Worm (Caenorhabditis elegans) whole organism, early embryonic: ENCODE results near the gene C15B12.2.

Experiments
- B0310.2 ChIP-seq: sonication (generic microtip); optimal IDR thresholded peaks from 2 replicates; lab custom pipeline; 2016; ENCODE audit warnings: mild to moderate bottlenecking, missing genetic modification characterization, missing compliant biosample characterization
- F13C5.2 ChIP-seq: sonication (generic microtip); optimal IDR thresholded peaks from 2 replicates; lab custom pipeline; 2017; ENCODE audit warnings: mild to moderate bottlenecking, missing genetic modification characterization, inconsistent platforms, missing compliant biosample characterization
- aly-1 ChIP-seq: sonication (generic microtip); optimal IDR thresholded peaks from 2 replicates; lab custom pipeline; 2016; ENCODE audit warnings: missing genetic modification characterization, missing compliant biosample characterization
- ama-1 ChIP-seq: fragments of 150-350 bp; optimal IDR thresholded peaks from 2 replicates; lab custom pipeline; 2014
- ceh-13 ChIP-seq: fragments of 200-800 bp; sonication (Bioruptor generic); optimal IDR thresholded peaks from 2 replicates; lab custom pipeline; 2018; ENCODE audit warnings: mild to moderate bottlenecking, missing genetic modification characterization, missing compliant biosample characterization
- ceh-36 ChIP-seq: sonication (generic microtip); optimal IDR thresholded peaks from 2 replicates; lab custom pipeline; 2016; ENCODE audit warnings: missing genetic modification characterization, inconsistent platforms, missing compliant biosample characterization
- ets-7 ChIP-seq: sonication (generic microtip); optimal IDR thresholded peaks from 2 replicates; lab custom pipeline; 2016; ENCODE audit warnings: missing genotype, missing genetic modification characterization, missing compliant biosample characterization
- flt-1 ChIP-seq: fragments of 200-800 bp; sonication (Bioruptor generic); IDR thresholded peaks from 2 replicates; pipeline ENCODE4 v1.3.6; 2022; ENCODE audit warnings: missing genetic modification characterization, missing compliant biosample characterization
- hmbx-1 ChIP-seq: sonication (generic microtip); optimal IDR thresholded peaks from 2 replicates; lab custom pipeline; 2016; ENCODE audit warnings: mild to moderate bottlenecking, missing genetic modification characterization, missing compliant biosample characterization
- hmg-4 ChIP-seq: fragments of 200-800 bp; sonication (Bioruptor generic); optimal IDR thresholded peaks from 2 replicates; lab custom pipeline; 2018; ENCODE audit warnings: mild to moderate bottlenecking, missing genetic modification characterization, missing compliant biosample characterization
- hnd-1 ChIP-seq: sonication (generic microtip); optimal IDR thresholded peaks from 2 replicates; lab custom pipeline; 2016; ENCODE audit warnings: missing genetic modification characterization, missing compliant biosample characterization
- pes-1 ChIP-seq: fragments of 200-800 bp; sonication (Bioruptor generic); IDR thresholded peaks from 2 replicates; pipeline ENCODE4 v1.3.6; 2022; ENCODE audit warnings: missing genetic modification reagents, missing genetic modification characterization, missing compliant biosample characterization
- scrt-1 ChIP-seq: fragments of 200-800 bp; sonication (Bioruptor generic); IDR thresholded peaks from 2 replicates; pipeline ENCODE4 v1.3.6; 2022; ENCODE audit warnings: missing genetic modification characterization, missing compliant biosample characterization
- sea-1 ChIP-seq: fragments of 200-800 bp; sonication (Bioruptor generic); conservative IDR thresholded peaks from 2 replicates; pipeline ENCODE4 v1.3.6; 2022; ENCODE audit warnings: missing genetic modification characterization, missing compliant biosample characterization
- tbx-11 ChIP-seq: fragments of 200-800 bp; sonication (Bioruptor generic); IDR thresholded peaks from 2 replicates; pipeline ENCODE4 v1.3.6; 2022; ENCODE audit warnings: missing genetic modification characterization, missing compliant biosample characterization
- tbx-37 ChIP-seq: fragments of 200-800 bp; sonication (Bioruptor generic); conservative IDR thresholded peaks from 2 replicates; pipeline ENCODE4 v1.3.6; 2022; ENCODE audit warnings: missing genetic modification reagents, missing genetic modification characterization, missing compliant biosample characterization
- tra-4 ChIP-seq: sonication (generic microtip); optimal IDR thresholded peaks from 2 replicates; lab custom pipeline; 2017; ENCODE audit warnings: missing genetic modification characterization, missing compliant biosample characterization

C15B12.2 gene

DNA sequence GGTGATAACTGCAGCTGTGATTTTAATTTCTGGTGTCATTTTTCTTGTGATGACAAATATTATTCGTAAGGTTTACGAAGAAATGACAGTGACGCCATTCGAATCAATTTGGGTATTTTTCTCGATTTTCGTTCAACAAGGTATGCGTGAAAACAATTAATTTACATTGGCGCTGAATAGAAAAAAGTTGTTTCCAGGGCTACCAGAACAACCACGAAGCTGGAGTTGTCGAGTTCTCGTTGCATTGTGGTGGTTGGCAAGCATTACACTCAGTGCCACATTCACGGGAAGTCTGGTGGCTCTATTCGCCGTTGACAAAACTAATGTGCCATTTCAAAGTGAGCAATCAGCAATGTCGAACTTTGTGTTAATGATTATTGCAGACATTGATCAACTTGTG, 44.5 kb downstream of the C15B12.2 start:
- TF ChIP-seq hmg-4 (GFP tag; lab: Kevin White, UChicago) (no peak), F13C5.2 (tag; lab: Kevin White, UChicago) (no peak), flt-1 (GFP tag; lab: Robert Waterston, UW) (no peak), ama-1 (lab: Kevin White, UChicago) (no peak), tra-4 (no peak), ets-7 (tag; lab: Kevin White, UChicago) (no peak), sea-1 (no peak), B0310.2 (tag; lab: Kevin White, UChicago) (no peak), tbx-37 (no peak), hnd-1 (no peak), scrt-1 (no peak)

DNA sequence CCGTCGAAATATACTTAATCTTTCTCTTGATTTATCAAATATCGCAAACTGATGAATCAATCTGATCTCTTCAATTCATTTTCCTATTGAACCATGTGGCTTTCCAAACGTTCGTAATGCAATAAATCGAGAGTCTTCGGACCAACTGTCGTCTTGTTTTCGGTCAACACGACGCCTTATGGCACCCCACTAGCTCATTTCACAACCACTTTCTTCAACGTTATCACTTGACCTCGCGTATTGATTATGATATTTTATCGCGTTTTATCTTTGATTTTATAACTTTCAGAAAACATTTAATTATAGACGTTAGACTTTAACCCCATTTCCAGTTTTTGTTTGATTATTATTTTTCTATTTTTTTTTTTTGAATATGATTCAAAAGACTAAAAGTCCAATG, 46.6 kb downstream of the C15B12.2 start:
- no peak for TF ChIP-seq scrt-1
- no peak for TF ChIP-seq pes-1 (GFP tag; lab: Robert Waterston, UW)
- TF ChIP-seq tra-4, result no peak
- no peak for TF ChIP-seq tbx-37
- TF ChIP-seq tbx-11 (GFP tag; lab: Robert Waterston, UW), result no peak
- TF ChIP-seq sea-1, result no peak
- TF ChIP-seq hmbx-1 (tag; lab: Kevin White, UChicago), result no peak

DNA sequence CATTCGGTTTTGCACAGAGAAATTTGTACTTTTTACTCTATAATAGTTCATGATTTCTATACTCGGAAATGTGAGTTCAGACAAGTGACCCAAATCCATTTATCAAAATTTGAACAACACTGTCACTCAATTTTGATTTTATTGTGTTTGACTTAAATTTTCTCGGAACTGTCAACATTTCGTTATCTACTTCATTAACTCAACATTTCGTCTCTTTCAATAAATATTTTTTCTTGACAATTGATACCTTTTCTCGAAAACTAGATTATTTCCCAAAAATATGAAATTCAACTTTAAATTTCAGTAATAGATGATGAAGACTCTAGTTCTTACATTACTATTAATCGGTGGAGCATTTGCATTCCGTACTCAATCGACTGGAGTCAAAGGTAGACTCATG, 47.4 kb downstream of the C15B12.2 start, which contains the start of gene ttr-36:
TSS of gene ttr-36 (plus strand) at position 301 of the 400 bp plus-strand sequence.
- TF ChIP-seq F13C5.2 (tag; lab: Kevin White, UChicago) (no peak), hmbx-1 (tag; lab: Kevin White, UChicago) (no peak), tbx-11 (GFP tag; lab: Robert Waterston, UW) (no peak), sea-1 (no peak), ceh-36 (tag; lab: Kevin White, UChicago) (no peak), scrt-1 (no peak), ceh-13 (no peak), pes-1 (GFP tag; lab: Robert Waterston, UW) (no peak), ets-7 (tag; lab: Kevin White, UChicago) (no peak), B0310.2 (tag; lab: Kevin White, UChicago) (no peak), tra-4 (no peak)

DNA sequence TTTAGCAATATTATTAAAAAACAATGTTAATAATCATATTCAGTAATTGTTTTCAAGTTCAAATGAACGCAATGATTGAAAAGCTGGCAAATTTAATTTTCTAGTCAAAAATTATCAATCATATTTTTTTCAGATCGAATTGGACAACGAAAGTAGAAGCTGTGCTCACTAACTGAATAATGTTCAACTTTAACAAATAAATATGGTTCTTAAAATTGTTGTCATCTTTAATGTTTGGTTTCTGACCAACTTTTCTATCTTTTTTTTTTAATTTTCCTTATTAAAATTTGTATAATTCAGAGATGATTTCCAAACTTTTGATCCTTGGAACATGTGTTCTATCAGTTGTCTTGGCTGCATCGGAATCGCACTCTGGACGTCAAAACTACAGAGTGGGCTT, 48.8 kb downstream of the C15B12.2 start, which contains the start of gene ttr-35:
TSS of gene ttr-35 (plus strand) at position 301 of the 400 bp plus-strand sequence.
- no peak for TF ChIP-seq ceh-13
- TF ChIP-seq pes-1 (GFP tag; lab: Robert Waterston, UW), result no peak
- TF ChIP-seq ets-7 (tag; lab: Kevin White, UChicago), result no peak
- TF ChIP-seq aly-1 (tag; lab: Kevin White, UChicago), result no peak
- no peak for TF ChIP-seq sea-1
- TF ChIP-seq tbx-11 (GFP tag; lab: Robert Waterston, UW), result no peak
- no peak for TF ChIP-seq scrt-1
- no peak for TF ChIP-seq B0310.2 (tag; lab: Kevin White, UChicago)
- TF ChIP-seq flt-1 (GFP tag; lab: Robert Waterston, UW), result no peak
- TF ChIP-seq hnd-1, result no peak
- TF ChIP-seq tbx-37, result no peak
- TF ChIP-seq hmg-4 (GFP tag; lab: Kevin White, UChicago), result no peak
- no peak for TF ChIP-seq ceh-36 (tag; lab: Kevin White, UChicago)
- no peak for TF ChIP-seq ama-1 (lab: Kevin White, UChicago)
- no peak for TF ChIP-seq hmbx-1 (tag; lab: Kevin White, UChicago)
- TF ChIP-seq F13C5.2 (tag; lab: Kevin White, UChicago), result no peak
- TF ChIP-seq tra-4, result no peak

DNA sequence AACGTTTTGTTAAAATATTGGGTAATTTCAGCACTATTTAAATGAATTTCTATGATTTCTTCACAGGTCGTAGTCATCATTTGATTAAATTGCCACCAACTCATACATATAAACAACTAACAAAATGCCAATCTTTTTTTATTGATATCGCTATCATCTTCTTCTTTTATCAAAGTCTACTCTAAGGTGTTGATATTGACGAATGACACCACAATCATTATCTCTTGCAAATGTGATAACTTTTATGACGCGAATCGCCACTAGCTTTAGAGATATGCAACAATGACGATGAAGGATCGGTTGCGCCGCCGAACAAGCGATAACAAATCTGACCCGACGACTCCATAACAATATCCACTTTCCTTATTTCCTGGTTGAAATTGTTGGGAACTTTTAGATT, 51.3 kb downstream of the C15B12.2 start:
- no peak for TF ChIP-seq flt-1 (GFP tag; lab: Robert Waterston, UW)
- no peak for TF ChIP-seq hmg-4 (GFP tag; lab: Kevin White, UChicago)
- TF ChIP-seq tra-4, result no peak
- TF ChIP-seq pes-1 (GFP tag; lab: Robert Waterston, UW), result no peak
- no peak for TF ChIP-seq hmbx-1 (tag; lab: Kevin White, UChicago)
- no peak for TF ChIP-seq aly-1 (tag; lab: Kevin White, UChicago)
- no peak for TF ChIP-seq tbx-11 (GFP tag; lab: Robert Waterston, UW)
- TF ChIP-seq sea-1, result no peak
- no peak for TF ChIP-seq tbx-37
- TF ChIP-seq B0310.2 (tag; lab: Kevin White, UChicago), result no peak
- TF ChIP-seq hnd-1, result no peak

DNA sequence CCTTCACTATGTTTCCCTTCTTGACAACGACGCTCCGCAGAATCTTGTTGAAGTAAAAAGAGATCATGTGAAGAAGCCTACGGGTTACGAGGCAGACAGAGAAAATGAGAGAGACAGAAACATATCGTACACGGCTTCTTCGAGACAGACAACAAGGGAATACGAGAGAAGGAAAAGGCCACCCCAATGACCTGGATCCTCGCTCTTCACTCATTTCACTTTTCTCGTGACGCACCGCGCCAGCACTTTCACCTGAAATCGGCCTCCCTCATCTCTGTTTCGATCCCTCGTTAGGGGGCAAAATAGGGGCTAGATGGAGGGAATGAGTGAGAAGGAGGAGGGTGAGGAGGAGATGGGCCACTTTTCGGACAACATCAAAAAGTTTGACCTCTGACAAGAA, 52.1 kb downstream of the C15B12.2 start:
- TF ChIP-seq flt-1 (GFP tag; lab: Robert Waterston, UW) (no peak), ets-7 (tag; lab: Kevin White, UChicago) (no peak), tbx-11 (GFP tag; lab: Robert Waterston, UW) (no peak), ceh-36 (tag; lab: Kevin White, UChicago) (no peak), sea-1 (no peak), hnd-1 (no peak), tbx-37 (no peak), aly-1 (tag; lab: Kevin White, UChicago) (no peak), ama-1 (lab: Kevin White, UChicago) (no peak)
